Worm (Caenorhabditis elegans) whole organism, L4/young adult: ENCODE measurements around the gene W03D2.9.

Source experiments
- W03F9.2 ChIP-seq: fragments of 150-350 bp; optimal IDR thresholded peaks from 2 replicates; lab custom pipeline; 2014; ENCODE audit warnings: missing biosample characterization, missing genetic modification characterization
- him-1 ChIP-seq: sonication (generic microtip); optimal IDR thresholded peaks from 2 replicates; lab custom pipeline; 2016; ENCODE audit warnings: missing genotype, missing genetic modification reagents, missing genetic modification characterization, missing compliant biosample characterization

DNA sequence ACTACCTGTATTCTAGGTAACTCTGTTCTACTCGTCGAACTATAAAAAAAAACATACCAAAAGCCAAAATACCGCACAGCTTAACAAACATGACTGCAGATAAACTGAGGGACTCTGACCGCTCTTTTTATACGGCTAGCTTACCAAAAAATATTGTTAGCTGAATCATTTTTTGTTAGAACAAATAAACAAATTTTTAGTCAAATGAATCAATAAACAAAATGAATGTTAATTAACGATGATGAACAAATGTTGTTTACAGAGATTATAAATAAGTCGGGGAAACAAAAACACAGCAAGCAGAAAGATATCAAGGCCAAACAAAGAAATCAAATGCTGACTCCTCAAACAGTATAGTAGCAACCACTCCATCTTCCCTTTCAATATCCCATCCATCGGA is 10.9 kb downstream of the W03D2.9 start, which contains the start of gene ilys-6:
- TF ChIP-seq him-1, result no peak
- no peak for TF ChIP-seq W03F9.2
